Worm (Caenorhabditis elegans) whole organism, L1 larva: ENCODE results near the gene tor-2.
A peak's percentile ranks its signal among the peaks of the same experiment; 100 is the strongest.

Experiments
- C04F5.9 ChIP-seq: sonication (generic microtip); optimal IDR thresholded peaks from 2 replicates; lab custom pipeline; 2016; ENCODE audit warnings: missing genetic modification characterization, missing compliant biosample characterization
- C34B4.2 ChIP-seq: sonication (generic microtip); optimal IDR thresholded peaks from 2 replicates; lab custom pipeline; 2017; ENCODE audit warnings: mild to moderate bottlenecking, missing genetic modification characterization, missing compliant biosample characterization
- Y116A8C.19 ChIP-seq: sonication (generic microtip); optimal IDR thresholded peaks from 2 replicates; lab custom pipeline; 2016; ENCODE audit warnings: missing compliant biosample characterization, missing genetic modification characterization, borderline replicate concordance
- aha-1 ChIP-seq: fragments of 150-350 bp; optimal IDR thresholded peaks from 2 replicates; lab custom pipeline; 2014; ENCODE audit warnings: missing biosample characterization, missing genetic modification characterization
- aly-2 ChIP-seq: fragments of 150-350 bp; optimal IDR thresholded peaks from 2 replicates; lab custom pipeline; 2014; ENCODE audit warnings: missing biosample characterization, missing genetic modification characterization
- ama-1 ChIP-seq: fragments of 150-350 bp; optimal IDR thresholded peaks from 2 replicates; lab custom pipeline; 2014
- blmp-1 ChIP-seq: fragments of 150-350 bp; optimal IDR thresholded peaks from 2 replicates; lab custom pipeline; 2014; ENCODE audit warnings: missing biosample characterization, missing genetic modification characterization
- ceh-8 ChIP-seq: fragments of 200-800 bp; sonication (Bioruptor generic); optimal IDR thresholded peaks from 2 replicates; lab custom pipeline; 2018; ENCODE audit warnings: mild to moderate bottlenecking, missing genetic modification characterization, moderate library complexity, missing compliant biosample characterization
- ceh-82 ChIP-seq, 3 experiments: fragments of 150-350 bp in 1 of 3; sonication (generic microtip) in 2 of 3; optimal IDR thresholded peaks; 2 replicates each; lab custom pipeline; 2014 to 2017; ENCODE audit warnings: missing biosample characterization in 3 of 3, missing genetic modification characterization in 3 of 3
- ceh-88 ChIP-seq: fragments of 200-800 bp; sonication (Bioruptor generic); IDR thresholded peaks from 2 replicates; pipeline ENCODE4 v1.3.6; 2022; ENCODE audit warnings: missing genetic modification characterization, missing compliant biosample characterization
- ceh-90 ChIP-seq: sonication (generic microtip); optimal IDR thresholded peaks from 2 replicates; lab custom pipeline; 2016; ENCODE audit warnings: missing genetic modification characterization, missing compliant biosample characterization
- ces-1 ChIP-seq: fragments of 150-350 bp; optimal IDR thresholded peaks from 2 replicates; lab custom pipeline; 2014; ENCODE audit warnings: missing biosample characterization, missing genetic modification reagents, missing genetic modification characterization
- efl-1 ChIP-seq, 4 experiments: fragments of 150-350 bp; optimal IDR thresholded peaks in 3 of 4; peaks in 1 of 4; 1 replicate in 1 of 4; 2 replicates in 3 of 4; lab custom pipeline; 2014; ENCODE audit warnings: missing biosample characterization in 2 of 4, missing genetic modification characterization in 2 of 4, missing genetic modification reagents in 2 of 4
- efl-3 ChIP-seq: fragments of 200-800 bp; sonication (Bioruptor generic); optimal IDR thresholded peaks from 2 replicates; lab custom pipeline; 2018; ENCODE audit warnings: mild to moderate bottlenecking, missing genetic modification characterization, missing compliant biosample characterization
- elt-3 ChIP-seq, 6 experiments: fragments of 150-350 bp in 1 of 6; sonication (generic microtip); optimal IDR thresholded peaks; 2 replicates each; lab custom pipeline; 2017 to 2018; ENCODE audit warnings: missing biosample characterization in 6 of 6, missing genetic modification characterization in 6 of 6, inconsistent platforms in 1 of 6
- ets-5 ChIP-seq: fragments of 200-800 bp; sonication (Bioruptor generic); IDR thresholded peaks from 2 replicates; pipeline ENCODE4 v1.3.6; 2022; ENCODE audit warnings: missing genetic modification characterization, missing compliant biosample characterization
- fkh-4 ChIP-seq: sonication (generic microtip); optimal IDR thresholded peaks from 2 replicates; lab custom pipeline; 2016; ENCODE audit warnings: missing compliant biosample characterization, missing genetic modification characterization, borderline replicate concordance
- fkh-8 ChIP-seq: sonication (generic microtip); optimal IDR thresholded peaks from 2 replicates; lab custom pipeline; 2016; ENCODE audit warnings: mild to moderate bottlenecking, missing genetic modification characterization, missing compliant biosample characterization
- grh-1 ChIP-seq: fragments of 200-800 bp; sonication (Bioruptor generic); IDR thresholded peaks from 2 replicates; pipeline ENCODE4 v1.3.6; 2022; ENCODE audit warnings: missing genetic modification reagents, missing genetic modification characterization, missing compliant biosample characterization
- hpl-2 ChIP-seq: fragments of 150-350 bp; optimal IDR thresholded peaks from 2 replicates; lab custom pipeline; 2014; ENCODE audit warnings: missing biosample characterization, missing genetic modification reagents, missing genetic modification characterization
- irx-1 ChIP-seq: sonication (generic microtip); optimal IDR thresholded peaks from 2 replicates; lab custom pipeline; 2016; ENCODE audit warnings: missing genetic modification characterization, missing compliant biosample characterization
- isw-1 ChIP-seq: fragments of 200-800 bp; sonication (Bioruptor generic); IDR thresholded peaks from 2 replicates; pipeline ENCODE4 v1.3.6; 2022; ENCODE audit warnings: missing genetic modification characterization, missing compliant biosample characterization
- jun-1 ChIP-seq: fragments of 150-350 bp; optimal IDR thresholded peaks from 2 replicates; lab custom pipeline; 2014; ENCODE audit warnings: missing biosample characterization, missing genetic modification reagents, missing genetic modification characterization
- lin-13 ChIP-seq: fragments of 150-350 bp; optimal IDR thresholded peaks from 2 replicates; lab custom pipeline; 2014; ENCODE audit warnings: missing biosample characterization, missing genetic modification reagents, missing genetic modification characterization
- lin-14 ChIP-seq: fragments of 200-800 bp; sonication (Bioruptor generic); optimal IDR thresholded peaks from 2 replicates; lab custom pipeline; 2018; ENCODE audit warnings: mild to moderate bottlenecking, missing genetic modification characterization, moderate library complexity, missing compliant biosample characterization
- lin-35 ChIP-seq, 2 experiments: fragments of 150-350 bp; optimal IDR thresholded peaks; 2 replicates each; lab custom pipeline; 2014; ENCODE audit warnings: missing biosample characterization in 2 of 2, missing genetic modification characterization in 2 of 2, missing genetic modification reagents in 2 of 2
- lsy-2 ChIP-seq, 2 experiments: fragments of 150-350 bp; optimal IDR thresholded peaks; 2 replicates each; lab custom pipeline; 2014; ENCODE audit warnings: missing biosample characterization in 2 of 2, missing genetic modification characterization in 2 of 2
- mab-9 ChIP-seq: fragments of 200-800 bp; sonication (Bioruptor generic); IDR thresholded peaks from 2 replicates; pipeline ENCODE4 v1.3.6; 2022; ENCODE audit warnings: missing genetic modification reagents, missing genetic modification characterization, missing compliant biosample characterization
- mdl-1 ChIP-seq, 2 experiments: fragments of 150-350 bp; optimal IDR thresholded peaks; 2 replicates each; lab custom pipeline; 2014 to 2017; ENCODE audit warnings: missing biosample characterization in 2 of 2, missing genetic modification characterization in 2 of 2, inconsistent platforms in 1 of 2
- nhr-11 ChIP-seq: fragments of 150-350 bp; optimal IDR thresholded peaks from 2 replicates; lab custom pipeline; 2014; ENCODE audit warnings: missing biosample characterization, missing genetic modification characterization
- nhr-12 ChIP-seq: sonication (generic microtip); optimal IDR thresholded peaks from 2 replicates; lab custom pipeline; 2017; ENCODE audit warnings: missing biosample characterization, missing genetic modification characterization
- nhr-19 ChIP-seq: fragments of 200-800 bp; sonication (Bioruptor generic); conservative IDR thresholded peaks from 2 replicates; pipeline ENCODE4 v1.3.6; 2022; ENCODE audit warnings: missing genetic modification characterization, missing compliant biosample characterization
- nhr-28 ChIP-seq: fragments of 150-350 bp; optimal IDR thresholded peaks from 2 replicates; lab custom pipeline; 2014; ENCODE audit warnings: missing biosample characterization, missing genetic modification characterization
- nhr-71 ChIP-seq: sonication (generic microtip); optimal IDR thresholded peaks from 2 replicates; lab custom pipeline; 2016; ENCODE audit warnings: mild to moderate bottlenecking, missing genetic modification characterization, moderate library complexity, missing compliant biosample characterization
- nhr-76 ChIP-seq: sonication (generic microtip); optimal IDR thresholded peaks from 2 replicates; lab custom pipeline; 2017; ENCODE audit warnings: missing biosample characterization, missing genetic modification characterization
- nhr-77 ChIP-seq: fragments of 150-350 bp; optimal IDR thresholded peaks from 2 replicates; lab custom pipeline; 2014; ENCODE audit warnings: missing biosample characterization, missing genetic modification characterization
- nhr-84 ChIP-seq: sonication (generic microtip); optimal IDR thresholded peaks from 2 replicates; lab custom pipeline; 2017; ENCODE audit warnings: missing biosample characterization, missing genetic modification characterization
- pag-3 ChIP-seq: sonication (generic microtip); optimal IDR thresholded peaks from 2 replicates; lab custom pipeline; 2017; ENCODE audit warnings: missing genetic modification characterization, mild to moderate bottlenecking, missing compliant biosample characterization, antibody characterized with exemption, borderline replicate concordance; ENCODE audit not compliant: insufficient read depth
- pax-3 ChIP-seq: fragments of 200-800 bp; sonication (Bioruptor generic); optimal IDR thresholded peaks from 2 replicates; lab custom pipeline; 2018; ENCODE audit warnings: mild to moderate bottlenecking, missing genetic modification characterization, moderate library complexity, missing compliant biosample characterization
- rnt-1 ChIP-seq: sonication (generic microtip); optimal IDR thresholded peaks from 2 replicates; lab custom pipeline; 2016; ENCODE audit warnings: mild to moderate bottlenecking, missing genetic modification characterization, moderate library complexity, missing compliant biosample characterization
- skn-1 ChIP-seq: fragments of 150-350 bp; optimal IDR thresholded peaks from 2 replicates; lab custom pipeline; 2014; ENCODE audit warnings: missing biosample characterization, missing genetic modification characterization
- sox-4 ChIP-seq: sonication (generic microtip); optimal IDR thresholded peaks from 2 replicates; lab custom pipeline; 2016; ENCODE audit warnings: missing genetic modification characterization, missing compliant biosample characterization
- sptf-1 ChIP-seq: fragments of 150-350 bp; optimal IDR thresholded peaks from 2 replicates; lab custom pipeline; 2014; ENCODE audit warnings: missing biosample characterization, missing genetic modification characterization
- sup-37 ChIP-seq: fragments of 200-800 bp; sonication (Bioruptor generic); optimal IDR thresholded peaks from 2 replicates; lab custom pipeline; 2018; ENCODE audit warnings: mild to moderate bottlenecking, missing genetic modification characterization, missing compliant biosample characterization
- swsn-7 ChIP-seq: sonication (generic microtip); optimal IDR thresholded peaks from 2 replicates; lab custom pipeline; 2016; ENCODE audit warnings: missing genetic modification characterization, missing compliant biosample characterization
- tbx-2 ChIP-seq: sonication (generic microtip); optimal IDR thresholded peaks from 2 replicates; lab custom pipeline; 2016; ENCODE audit warnings: missing genetic modification characterization, missing compliant biosample characterization
- tlp-1 ChIP-seq: fragments of 150-350 bp; optimal IDR thresholded peaks from 2 replicates; lab custom pipeline; 2014; ENCODE audit warnings: missing biosample characterization, missing genetic modification characterization
- unc-130 ChIP-seq: fragments of 150-350 bp; optimal IDR thresholded peaks from 2 replicates; lab custom pipeline; 2017; ENCODE audit warnings: missing biosample characterization, missing genetic modification characterization, inconsistent platforms
- unc-30 ChIP-seq: sonication (generic microtip); optimal IDR thresholded peaks from 2 replicates; lab custom pipeline; 2017; ENCODE audit warnings: missing biosample characterization, missing genetic modification characterization
- unc-62 ChIP-seq: fragments of 150-350 bp; optimal IDR thresholded peaks from 2 replicates; lab custom pipeline; 2014; ENCODE audit warnings: missing biosample characterization, missing genetic modification reagents, missing genetic modification characterization
- vab-15 ChIP-seq: sonication (generic microtip); optimal IDR thresholded peaks from 2 replicates; lab custom pipeline; 2017; ENCODE audit warnings: missing genotype, mild to moderate bottlenecking, missing genetic modification characterization, missing compliant biosample characterization
- zag-1 ChIP-seq: fragments of 150-350 bp; optimal IDR thresholded peaks from 2 replicates; lab custom pipeline; 2014; ENCODE audit warnings: missing biosample characterization, missing genetic modification characterization
- ztf-4 ChIP-seq: fragments of 150-350 bp; optimal IDR thresholded peaks from 2 replicates; lab custom pipeline; 2014; ENCODE audit warnings: missing biosample characterization, missing genetic modification characterization

Gene tor-2

ce11 chrIV:13979797-13980459 lies 4.0 kb downstream of the tor-2 start, which contains the start of gene dnbp-1 (continued):
- TF ChIP-seq nhr-19 (GFP tag; lab: Robert Waterston, UW) (0 out of 2 replicates have a peak, but pooled peaks have one; percentile 8), skn-1 (tag; lab: Kevin White, UChicago) (peak; percentile 71), pag-3 (no peak), sup-37 (GFP tag; lab: Kevin White, UChicago) (no peak), unc-30 (tag; lab: Kevin White, UChicago) (no peak), nhr-77 (peak; percentile 42), irx-1 (tag; lab: Kevin White, UChicago) (peak; percentile 50), aly-2 (tag; lab: Kevin White, UChicago) (no peak), grh-1 (GFP tag; lab: Robert Waterston, UW) (no peak), nhr-12 (tag; lab: Kevin White, UChicago) (no peak), ama-1 (lab: Kevin White, UChicago) (no peak), tbx-2 (peak; percentile 73), nhr-76 (no peak), jun-1 (peak; percentile 30), unc-130 (tag; lab: Kevin White, UChicago) (peak; percentile 53), blmp-1 (no peak), ceh-88 (GFP tag; lab: Robert Waterston, UW) (no peak), ceh-90 (no peak), nhr-28 (tag; lab: Kevin White, UChicago) (no peak), aha-1 (no peak), isw-1 (GFP tag; lab: Robert Waterston, UW) (peak; percentile 41), swsn-7 (tag; lab: Kevin White, UChicago) (peak; percentile 56), fkh-8 (peak; percentile 88), nhr-71 (tag; lab: Kevin White, UChicago) (peak; percentile 79), efl-1 (optimal IDR thresholded peaks at IDR 0.05; lab: Kevin White, UChicago) (peak; percentile 66 to 72), efl-1 (GFP tag; optimal IDR thresholded peaks at IDR 0.05 in 1 of 2; lab: Kevin White, UChicago) (peak; percentile 59 to 60), pax-3 (tag; lab: Kevin White, UChicago) (no peak), sptf-1 (tag; lab: Kevin White, UChicago) (no peak), lin-13 (GFP tag; lab: Kevin White, UChicago) (no peak), tlp-1 (tag; lab: Kevin White, UChicago) (no peak), rnt-1 (tag; lab: Kevin White, UChicago) (no peak), zag-1 (tag; lab: Kevin White, UChicago) (no peak), nhr-11 (tag; lab: Kevin White, UChicago) (no peak), nhr-84 (tag; lab: Kevin White, UChicago) (no peak), C04F5.9 (tag; lab: Kevin White, UChicago) (no peak), lin-35 (GFP tag; optimal IDR thresholded peaks at IDR 0.05; lab: Kevin White, UChicago) (peak; percentile 66 to 71), elt-3 (tag; optimal IDR thresholded peaks at IDR 0.05; lab: Kevin White, UChicago) (no peak), ceh-8 (GFP tag; lab: Kevin White, UChicago) (no peak), ets-5 (GFP tag; lab: Robert Waterston, UW) (no peak), hpl-2 (GFP tag; lab: Kevin White, UChicago) (no peak), mab-9 (GFP tag; lab: Robert Waterston, UW) (no peak), mdl-1 (tag; optimal IDR thresholded peaks at IDR 0.05; lab: Kevin White, UChicago) (peak in 1 of 2 experiments; percentile 51), ceh-82 (tag; optimal IDR thresholded peaks at IDR 0.05; lab: Kevin White, UChicago) (peak; percentile 13 to 90 (median 16)), Y116A8C.19 (tag; lab: Kevin White, UChicago) (no peak), fkh-4 (tag; lab: Kevin White, UChicago) (no peak), sox-4 (no peak), C34B4.2 (tag; lab: Kevin White, UChicago) (no peak), lin-14 (peak; percentile 91), efl-3 (no peak), ztf-4 (tag; lab: Kevin White, UChicago) (no peak), lsy-2 (tag; optimal IDR thresholded peaks at IDR 0.05; lab: Kevin White, UChicago) (peak; percentile 50 to 74), unc-62 (GFP tag; lab: Kevin White, UChicago) (no peak), ces-1 (GFP tag; lab: Kevin White, UChicago) (no peak), vab-15 (no peak)
